Worm (Caenorhabditis elegans) whole organism, L1 larva: ENCODE results near the gene E02C12.6.

ENCODE experiments used
- Y116A8C.19 ChIP-seq: sonication (generic microtip); optimal IDR thresholded peaks from 2 replicates; lab custom pipeline; 2016; ENCODE audit warnings: missing compliant biosample characterization, missing genetic modification characterization, borderline replicate concordance
- alr-1 ChIP-seq: fragments of 200-800 bp; sonication (Bioruptor generic); optimal IDR thresholded peaks from 2 replicates; lab custom pipeline; 2018; ENCODE audit warnings: borderline replicate concordance, mild to moderate bottlenecking, missing genetic modification characterization, missing compliant biosample characterization
- ama-1 ChIP-seq: fragments of 150-350 bp; optimal IDR thresholded peaks from 2 replicates; lab custom pipeline; 2014
- jun-1 ChIP-seq: fragments of 150-350 bp; optimal IDR thresholded peaks from 2 replicates; lab custom pipeline; 2014; ENCODE audit warnings: missing biosample characterization, missing genetic modification reagents, missing genetic modification characterization
- lin-13 ChIP-seq: fragments of 150-350 bp; optimal IDR thresholded peaks from 2 replicates; lab custom pipeline; 2014; ENCODE audit warnings: missing biosample characterization, missing genetic modification reagents, missing genetic modification characterization
- lin-39 ChIP-seq: fragments of 150-350 bp; optimal IDR thresholded peaks from 2 replicates; lab custom pipeline; 2014; ENCODE audit warnings: missing biosample characterization, missing genetic modification reagents, missing genetic modification characterization
- mdl-1 ChIP-seq, 2 experiments: fragments of 150-350 bp; optimal IDR thresholded peaks; 2 replicates each; lab custom pipeline; 2014 to 2017; ENCODE audit warnings: missing biosample characterization in 2 of 2, missing genetic modification characterization in 2 of 2, inconsistent platforms in 1 of 2
- nhr-84 ChIP-seq: sonication (generic microtip); optimal IDR thresholded peaks from 2 replicates; lab custom pipeline; 2017; ENCODE audit warnings: missing biosample characterization, missing genetic modification characterization
- pax-3 ChIP-seq: fragments of 200-800 bp; sonication (Bioruptor generic); optimal IDR thresholded peaks from 2 replicates; lab custom pipeline; 2018; ENCODE audit warnings: mild to moderate bottlenecking, missing genetic modification characterization, moderate library complexity, missing compliant biosample characterization
- pqm-1 ChIP-seq: sonication (generic microtip); optimal IDR thresholded peaks from 3 replicates; lab custom pipeline; 2017; ENCODE audit warnings: missing biosample characterization, missing genetic modification characterization
- snpc-4 ChIP-seq: fragments of 150-350 bp; optimal IDR thresholded peaks from 2 replicates; lab custom pipeline; 2014; ENCODE audit warnings: missing biosample characterization, missing genetic modification characterization
- tbx-2 ChIP-seq: sonication (generic microtip); optimal IDR thresholded peaks from 2 replicates; lab custom pipeline; 2016; ENCODE audit warnings: missing genetic modification characterization, missing compliant biosample characterization
- xbp-1 ChIP-seq: sonication (generic microtip); optimal IDR thresholded peaks from 2 replicates; lab custom pipeline; 2016; ENCODE audit warnings: missing genetic modification characterization, missing compliant biosample characterization
- ztf-11 ChIP-seq, 2 experiments: sonication (generic microtip); optimal IDR thresholded peaks; 2 replicates each; lab custom pipeline; 2016 to 2017; ENCODE audit warnings: missing genetic modification characterization in 2 of 2, missing biosample characterization in 1 of 2, missing compliant biosample characterization in 1 of 2

DNA sequence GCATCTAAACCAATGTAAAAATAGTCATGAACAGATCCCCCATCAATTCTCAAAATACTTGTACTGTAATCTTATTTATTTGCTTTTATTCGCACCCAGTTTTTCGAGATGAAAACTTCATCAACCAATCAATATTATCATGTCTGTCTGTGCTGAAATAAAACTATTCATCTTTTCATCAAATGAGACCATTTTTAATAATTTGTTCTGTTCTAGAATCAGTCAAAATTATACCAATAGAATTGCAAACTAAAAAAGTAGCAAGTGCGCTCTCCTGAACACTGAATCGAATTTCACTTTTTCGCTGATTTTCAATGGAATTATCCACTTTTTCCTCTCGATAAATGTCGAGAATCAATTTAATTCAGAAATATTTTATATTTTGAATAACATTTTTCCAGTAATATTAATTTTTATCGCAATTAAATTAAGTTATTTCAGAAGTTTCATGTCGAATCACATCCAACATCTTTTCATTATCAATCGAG lies 29.0 kb upstream of the E02C12.6 start, which contains the start of gene trpp-4:
- TF ChIP-seq lin-39 (tag; lab: Kevin White, UChicago) (no peak), lin-13 (no peak), ztf-11 (tag; optimal IDR thresholded peaks at IDR 0.05; lab: Kevin White, UChicago) (no peak), jun-1 (no peak), snpc-4 (tag; lab: Kevin White, UChicago) (no peak), pax-3 (no peak), nhr-84 (tag; lab: Kevin White, UChicago) (no peak), mdl-1 (tag; optimal IDR thresholded peaks at IDR 0.05; lab: Kevin White, UChicago) (no peak), Y116A8C.19 (no peak), alr-1 (no peak), pqm-1 (tag; lab: Kevin White, UChicago) (no peak), ama-1 (lab: Kevin White, UChicago) (no peak), tbx-2 (tag; lab: Kevin White, UChicago) (no peak), xbp-1 (tag; lab: Kevin White, UChicago) (no peak)
